Fruit fly (Drosophila melanogaster) whole organism, embryonic: ENCODE results near the gene CG5191.

ENCODE experiments used
- Abd-B ChIP-seq: fragments of 200-800 bp; sonication (Bioruptor generic); optimal IDR thresholded peaks from 2 replicates; lab custom pipeline; 2018; ENCODE audit warnings: missing biosample characterization, mild to moderate bottlenecking, missing genetic modification characterization, moderate library complexity
- Ada2b ChIP-seq: fragments of 200-800 bp; sonication (Bioruptor generic); IDR thresholded peaks from 2 replicates; pipeline ENCODE4 v1.3.6; 2022; ENCODE audit warnings: missing biosample characterization, missing genetic modification characterization
- Awh ChIP-seq: fragments of 200-800 bp; sonication (Bioruptor generic); IDR thresholded peaks from 2 replicates; pipeline ENCODE4, ENCODE4 v1.3.6; 2022; ENCODE audit warnings: missing biosample characterization, missing genetic modification characterization
- CG10431 ChIP-seq: fragments of 200-800 bp; sonication (Bioruptor generic); optimal IDR thresholded peaks from 3 replicates; lab custom pipeline; 2018; ENCODE audit warnings: missing biosample characterization, mild to moderate bottlenecking, missing genetic modification characterization
- CG11504 ChIP-seq: fragments of 200-800 bp; sonication (Bioruptor generic); optimal IDR thresholded peaks from 3 replicates; lab custom pipeline; 2019; ENCODE audit warnings: missing biosample characterization, mild to moderate bottlenecking, missing genetic modification characterization, moderate library complexity
- CG11723 ChIP-seq: fragments of 200-800 bp; sonication (Bioruptor generic); optimal IDR thresholded peaks from 2 replicates; lab custom pipeline; 2017; ENCODE audit warnings: missing biosample characterization, mild to moderate bottlenecking, missing genetic modification characterization
- CG12236 ChIP-seq: fragments of 200-800 bp; sonication (Bioruptor generic); optimal IDR thresholded peaks from 2 replicates; lab custom pipeline; 2016; ENCODE audit warnings: missing biosample characterization, missing genetic modification characterization
- CG2202 ChIP-seq: fragments of 200-800 bp; sonication (Bioruptor generic); optimal IDR thresholded peaks from 2 replicates; lab custom pipeline; 2018; ENCODE audit warnings: missing biosample characterization, mild to moderate bottlenecking, missing genetic modification characterization
- CG32772 ChIP-seq: fragments of 200-800 bp; sonication (Bioruptor generic); IDR thresholded peaks from 2 replicates; pipeline ENCODE4 v1.3.6; 2022; ENCODE audit warnings: missing biosample characterization, missing genetic modification characterization
- CG34224 ChIP-seq: fragments of 200-800 bp; sonication (Bioruptor generic); IDR thresholded peaks from 3 replicates; pipeline ENCODE4 v1.3.6; 2022; ENCODE audit warnings: missing biosample characterization, missing genetic modification characterization; ENCODE audit not compliant: partially characterized antibody
- CG34422 ChIP-seq: fragments of 200-800 bp; sonication (Bioruptor generic); IDR thresholded peaks from 3 replicates; pipeline ENCODE4 v1.3.6; 2022; ENCODE audit warnings: missing biosample characterization, missing genetic modification characterization
- CG6272 ChIP-seq: fragments of 200-800 bp; sonication (Bioruptor generic); IDR thresholded peaks from 2 replicates; pipeline ENCODE4 v1.3.6; 2022; ENCODE audit warnings: missing biosample characterization, missing genetic modification characterization
- CG6765 ChIP-seq: fragments of 200-800 bp; sonication (Bioruptor generic); optimal IDR thresholded peaks from 3 replicates; lab custom pipeline; 2017; ENCODE audit warnings: missing biosample characterization, mild to moderate bottlenecking, missing genetic modification characterization
- CG8765 ChIP-seq: fragments of 200-800 bp; sonication (Bioruptor generic); IDR thresholded peaks from 2 replicates; pipeline ENCODE4 v1.3.6; 2022; ENCODE audit warnings: missing biosample characterization, missing genetic modification characterization
- CG9817 ChIP-seq: fragments of 200-800 bp; sonication (Bioruptor generic); optimal IDR thresholded peaks from 2 replicates; lab custom pipeline; 2018; ENCODE audit warnings: missing biosample characterization, mild to moderate bottlenecking, missing genetic modification characterization, moderate library complexity
- Dbx ChIP-seq: fragments of 200-800 bp; sonication (Bioruptor generic); IDR thresholded peaks from 3 replicates; pipeline ENCODE4 v1.3.6; 2022; ENCODE audit warnings: missing biosample characterization, missing genetic modification characterization
- Dek ChIP-seq: fragments of 200-800 bp; sonication (Bioruptor generic); optimal IDR thresholded peaks from 3 replicates; lab custom pipeline; 2019; ENCODE audit warnings: missing biosample characterization, mild to moderate bottlenecking, missing genetic modification characterization, moderate library complexity
- Gsc ChIP-seq: fragments of 200-800 bp; sonication (Bioruptor generic); IDR thresholded peaks from 2 replicates; pipeline ENCODE4 v1.3.6; 2022; ENCODE audit warnings: missing biosample characterization, missing genetic modification characterization
- HLH3B ChIP-seq: fragments of 200-800 bp; sonication (Bioruptor generic); IDR thresholded peaks from 2 replicates; pipeline ENCODE4 v1.3.6; 2022; ENCODE audit warnings: missing biosample characterization, missing genetic modification characterization
- HmgZ ChIP-seq: fragments of 200-800 bp; sonication (Bioruptor generic); optimal IDR thresholded peaks from 2 replicates; lab custom pipeline; 2018; ENCODE audit warnings: missing biosample characterization, mild to moderate bottlenecking, missing genetic modification characterization
- Mad ChIP-seq: fragments of 200-800 bp; sonication (Bioruptor generic); optimal IDR thresholded peaks from 2 replicates; lab custom pipeline; 2016; ENCODE audit warnings: missing biosample characterization, missing genetic modification characterization
- Max ChIP-seq: fragments of 200-800 bp; sonication (Bioruptor generic); optimal IDR thresholded peaks from 2 replicates; lab custom pipeline; 2016; ENCODE audit warnings: missing biosample characterization, mild to moderate bottlenecking, missing genetic modification characterization
- Med ChIP-seq: fragments of 200-800 bp; sonication (Bioruptor generic); peaks from one replicate; lab custom pipeline; 2016; ENCODE audit warnings: missing biosample characterization, missing genetic modification characterization, mild to moderate bottlenecking, inconsistent platforms, moderate library complexity
- Mes4 ChIP-seq: fragments of 200-800 bp; sonication (Bioruptor generic); optimal IDR thresholded peaks from 2 replicates; lab custom pipeline; 2016; ENCODE audit warnings: missing biosample characterization, missing genetic modification characterization
- PHDP ChIP-seq: fragments of 200-800 bp; sonication (Bioruptor generic); optimal IDR thresholded peaks from 3 replicates; lab custom pipeline; 2018; ENCODE audit warnings: missing biosample characterization, mild to moderate bottlenecking, missing genetic modification characterization, moderate library complexity
- Tbp ChIP-seq: fragments of >200 bp; optimal IDR thresholded peaks from 2 replicates; lab custom pipeline; 2018; ENCODE audit warnings: missing biosample characterization, missing genetic modification characterization
- YL-1 ChIP-seq: fragments of 200-800 bp; sonication (Bioruptor generic); optimal IDR thresholded peaks from 3 replicates; lab custom pipeline; 2017; ENCODE audit warnings: missing biosample characterization, mild to moderate bottlenecking, missing genetic modification characterization
- bab2 ChIP-seq: fragments of 200-800 bp; sonication (Bioruptor generic); optimal IDR thresholded peaks from 2 replicates; lab custom pipeline; 2016; ENCODE audit warnings: missing biosample characterization, missing genetic modification characterization
- bigmax ChIP-seq: fragments of 200-800 bp; sonication (Bioruptor generic); optimal IDR thresholded peaks from 2 replicates; lab custom pipeline; 2018; ENCODE audit warnings: missing biosample characterization, mild to moderate bottlenecking, missing genetic modification characterization
- ci ChIP-seq: fragments of 200-800 bp; sonication (Bioruptor generic); IDR thresholded peaks from 3 replicates; pipeline ENCODE4 v1.3.6; 2022; ENCODE audit warnings: missing biosample characterization, missing genetic modification characterization
- dmrt11E ChIP-seq: fragments of 200-800 bp; sonication (Bioruptor generic); optimal IDR thresholded peaks from 3 replicates; lab custom pipeline; 2018; ENCODE audit warnings: missing biosample characterization, mild to moderate bottlenecking, missing genetic modification characterization, moderate library complexity
- gce ChIP-seq: fragments of 200-800 bp; sonication (Bioruptor generic); IDR thresholded peaks from 3 replicates; pipeline ENCODE4 v1.3.6; 2022; ENCODE audit warnings: missing biosample characterization, missing genetic modification characterization
- gcm ChIP-seq: fragments of 200-800 bp; sonication (Bioruptor generic); optimal IDR thresholded peaks from 2 replicates; lab custom pipeline; 2019; ENCODE audit warnings: missing biosample characterization, mild to moderate bottlenecking, missing genetic modification characterization, moderate library complexity
- grau ChIP-seq: fragments of 200-800 bp; optimal IDR thresholded peaks from 3 replicates; lab custom pipeline; 2019; ENCODE audit warnings: missing biosample characterization, mild to moderate bottlenecking, missing genetic modification characterization, moderate library complexity
- gsb ChIP-seq: fragments of 200-800 bp; sonication (Bioruptor generic); IDR thresholded peaks from 2 replicates; pipeline ENCODE4 v1.3.6; 2022; ENCODE audit warnings: missing biosample characterization, missing genetic modification characterization
- gsb-n ChIP-seq: fragments of 200-800 bp; sonication (Bioruptor generic); optimal IDR thresholded peaks from 3 replicates; lab custom pipeline; 2018; ENCODE audit warnings: missing biosample characterization, mild to moderate bottlenecking, missing genetic modification characterization
- hbn ChIP-seq: fragments of 200-800 bp; sonication (Bioruptor generic); IDR thresholded peaks from 2 replicates; pipeline ENCODE4 v1.3.6; 2022; ENCODE audit warnings: missing biosample characterization, missing genetic modification characterization; ENCODE audit not compliant: partially characterized antibody
- her ChIP-seq: fragments of 200-800 bp; sonication (Bioruptor generic); optimal IDR thresholded peaks from 2 replicates; lab custom pipeline; 2016; ENCODE audit warnings: missing biosample characterization, missing genetic modification characterization
- inv ChIP-seq: fragments of 200-800 bp; sonication (Bioruptor generic); IDR thresholded peaks from 2 replicates; pipeline ENCODE4 v1.3.6; 2022; ENCODE audit warnings: missing biosample characterization, missing genetic modification characterization; ENCODE audit not compliant: partially characterized antibody
- kni ChIP-seq: fragments of 200-800 bp; sonication (Bioruptor generic); optimal IDR thresholded peaks from 3 replicates; lab custom pipeline; 2017; ENCODE audit warnings: mild to moderate bottlenecking, missing biosample characterization, missing genetic modification reagents, missing genetic modification characterization
- knrl ChIP-seq: fragments of 200-800 bp; sonication (Bioruptor generic); IDR thresholded peaks from 3 replicates; pipeline ENCODE4 v1.3.6; 2022; ENCODE audit warnings: missing biosample characterization, missing genetic modification characterization; ENCODE audit not compliant: partially characterized antibody
- onecut ChIP-seq: fragments of 200-800 bp; sonication (Bioruptor generic); IDR thresholded peaks from 2 replicates; pipeline ENCODE4 v1.3.6; 2022; ENCODE audit warnings: missing biosample characterization, missing genetic modification characterization
- pfk ChIP-seq: fragments of 200-800 bp; sonication (Bioruptor generic); optimal IDR thresholded peaks from 2 replicates; lab custom pipeline; 2018; ENCODE audit warnings: missing biosample characterization, mild to moderate bottlenecking, missing genetic modification characterization, moderate library complexity
- repo ChIP-seq: fragments of 200-800 bp; sonication (Bioruptor generic); optimal IDR thresholded peaks from 2 replicates; lab custom pipeline; 2016; ENCODE audit warnings: missing biosample characterization, missing genetic modification characterization
- scrt ChIP-seq: fragments of 200-800 bp; sonication (Bioruptor generic); optimal IDR thresholded peaks from 2 replicates; lab custom pipeline; 2018; ENCODE audit warnings: missing biosample characterization, mild to moderate bottlenecking, missing genetic modification characterization, moderate library complexity
- slou ChIP-seq: fragments of 200-800 bp; sonication (Bioruptor generic); optimal IDR thresholded peaks from 3 replicates; lab custom pipeline; 2016; ENCODE audit warnings: missing biosample characterization, missing genetic modification characterization
- sug ChIP-seq: fragments of 200-800 bp; optimal IDR thresholded peaks from 2 replicates; lab custom pipeline; 2019; ENCODE audit warnings: missing biosample characterization, mild to moderate bottlenecking, missing genetic modification characterization, moderate library complexity
- tgo ChIP-seq: fragments of 200-800 bp; sonication (Bioruptor generic); IDR thresholded peaks from 3 replicates; pipeline ENCODE4 v1.3.6; 2022; ENCODE audit warnings: missing biosample characterization, missing genetic modification characterization
- tll ChIP-seq, 2 experiments: fragments of 200-800 bp in 1 of 2; fragments of >200 bp in 1 of 2; sonication (Bioruptor generic) in 1 of 2; optimal IDR thresholded peaks; 2 replicates each; lab custom pipeline; 2017 to 2019; ENCODE audit warnings: missing biosample characterization in 2 of 2, missing genetic modification characterization in 2 of 2, mild to moderate bottlenecking in 1 of 2, moderate library complexity in 1 of 2
- vnd ChIP-seq: fragments of 200-800 bp; sonication (Bioruptor generic); IDR thresholded peaks from 3 replicates; pipeline ENCODE4 v1.3.6; 2022; ENCODE audit warnings: missing biosample characterization, missing genetic modification characterization; ENCODE audit not compliant: partially characterized antibody

The CG5191 gene

DNA sequence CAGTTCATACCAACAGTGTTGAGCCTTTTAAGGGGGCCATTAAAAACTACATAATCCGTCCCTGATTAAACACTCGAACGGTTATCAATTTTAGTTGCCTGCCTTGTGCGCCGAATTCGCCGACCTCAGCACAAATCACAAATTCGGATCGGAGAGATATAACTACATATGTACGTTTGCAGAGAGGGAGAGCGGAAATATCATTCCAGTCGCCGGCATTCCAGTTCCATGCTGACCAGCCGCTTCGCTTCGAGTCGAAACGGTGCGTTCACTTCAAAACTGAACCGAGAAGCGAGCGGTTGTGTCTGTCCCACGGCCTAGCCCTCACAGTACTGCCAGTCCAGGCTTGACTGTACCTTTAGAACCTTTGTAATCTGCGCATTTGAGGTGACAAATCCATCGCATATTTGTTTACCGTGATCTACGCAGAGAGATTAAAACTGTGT, 13.9 kb downstream of the CG5191 start (continued):
- TF ChIP-seq grau (tag; lab: Kevin White, UChicago) = peak; percentile 88
- no peak for TF ChIP-seq CG2202
- no peak for TF ChIP-seq CG11504 (tag; lab: Kevin White, UChicago)
- no peak for TF ChIP-seq CG11723 (GFP tag; lab: Kevin White, UChicago)
- peak; percentile 56 for TF ChIP-seq bigmax (GFP tag; lab: Kevin White, UChicago)
- no peak for TF ChIP-seq inv (GFP tag; lab: Robert Waterston, UW)
- TF ChIP-seq HmgZ (tag; lab: Kevin White, UChicago) = peak; percentile 60
- TF ChIP-seq Max (GFP tag; lab: Kevin White, UChicago) = peak; percentile 58
- TF ChIP-seq onecut (GFP tag; lab: Robert Waterston, UW) = peak; percentile 8; the same call in 1 of the 2 replicates
- TF ChIP-seq Dbx = peak; percentile 60; the same call in 2 of the 3 replicates
- no peak for TF ChIP-seq bab2 (GFP tag; lab: Kevin White, UChicago)
- TF ChIP-seq repo (GFP tag; lab: Kevin White, UChicago) = peak; percentile 18
- peak; percentile 76 for TF ChIP-seq kni
- no peak for TF ChIP-seq dmrt11E (tag; lab: Kevin White, UChicago)
- peak; percentile 92 for TF ChIP-seq Med (GFP tag; lab: Kevin White, UChicago)
- TF ChIP-seq Awh (GFP tag; lab: Robert Waterston, UW) = peak; percentile 67; the same call in 1 of the 2 replicates
- no peak for TF ChIP-seq YL-1 (GFP tag; lab: Kevin White, UChicago)
- peak; percentile 45; the same call in 1 of the 3 replicates for TF ChIP-seq gce
- peak; percentile 43 for TF ChIP-seq CG6765
- TF ChIP-seq tll (GFP tag; optimal IDR thresholded peaks at IDR 0.05; lab: Kevin White, UChicago) = no peak
- peak; percentile 90 for TF ChIP-seq sug (tag; lab: Kevin White, UChicago)
- 0 out of 2 replicates have a peak, but pooled peaks have one; percentile 8 for TF ChIP-seq gsb (GFP tag; lab: Robert Waterston, UW)
- 0 out of 3 replicates have a peak, but pooled peaks have one; percentile 24 for TF ChIP-seq vnd (GFP tag; lab: Robert Waterston, UW)
- TF ChIP-seq Ada2b (GFP tag; lab: Robert Waterston, UW) = no peak
- peak; percentile 5 for TF ChIP-seq scrt (GFP tag; lab: Kevin White, UChicago)
- no peak for TF ChIP-seq Gsc (GFP tag; lab: Robert Waterston, UW)
- no peak for TF ChIP-seq gsb-n (tag; lab: Kevin White, UChicago)
- peak; percentile 59; the same call in 1 of the 3 replicates for TF ChIP-seq ci (GFP tag; lab: Robert Waterston, UW)
- no peak for TF ChIP-seq hbn (GFP tag; lab: Robert Waterston, UW)
- TF ChIP-seq CG6272 = no peak
- no peak for TF ChIP-seq Abd-B (GFP tag; lab: Kevin White, UChicago)
- no peak for TF ChIP-seq CG10431 (GFP tag; lab: Kevin White, UChicago)
- no peak for TF ChIP-seq HLH3B (GFP tag; lab: Robert Waterston, UW)
- peak; percentile 14 for TF ChIP-seq Dek (tag; lab: Kevin White, UChicago)
- TF ChIP-seq Mes4 (GFP tag; lab: Kevin White, UChicago) = no peak
- peak; percentile 42 for TF ChIP-seq PHDP
- no peak for TF ChIP-seq Mad
- TF ChIP-seq CG34224 (GFP tag; lab: Robert Waterston, UW) = no peak
- TF ChIP-seq tgo (GFP tag; lab: Robert Waterston, UW) = no peak
- no peak for TF ChIP-seq CG9817 (tag; lab: Kevin White, UChicago)
- no peak for TF ChIP-seq CG8765 (GFP tag; lab: Robert Waterston, UW)
- no peak for TF ChIP-seq knrl (GFP tag; lab: Robert Waterston, UW)
- peak; percentile 57 for TF ChIP-seq her (GFP tag; lab: Kevin White, UChicago)
- peak; percentile 46; the same call in 1 of the 3 replicates for TF ChIP-seq CG34422 (GFP tag; lab: Robert Waterston, UW)
- TF ChIP-seq gcm (GFP tag; lab: Kevin White, UChicago) = no peak
- TF ChIP-seq pfk (GFP tag; lab: Kevin White, UChicago) = peak; percentile 71
- no peak for TF ChIP-seq CG32772
- no peak for TF ChIP-seq slou (GFP tag; lab: Kevin White, UChicago)
- no peak for TF ChIP-seq CG12236 (GFP tag; lab: Kevin White, UChicago)
- TF ChIP-seq Tbp (GFP tag; lab: Kevin White, UChicago) = no peak
